Fruit fly (Drosophila melanogaster) whole organism, embryonic: Measurements from ENCODE around the gene ihog.

ENCODE experiments used
- Asciz ChIP-seq: fragments of 200-800 bp; sonication (Bioruptor generic); optimal IDR thresholded peaks from 2 replicates; lab custom pipeline; 2017; ENCODE audit warnings: missing biosample characterization, mild to moderate bottlenecking, missing genetic modification characterization, missing genetic modification reagents
- BtbVII ChIP-seq: fragments of 200-800 bp; sonication (Bioruptor generic); optimal IDR thresholded peaks from 3 replicates; lab custom pipeline; 2017; ENCODE audit warnings: missing biosample characterization, mild to moderate bottlenecking, missing genetic modification characterization
- Bteb2 ChIP-seq: fragments of 200-800 bp; sonication (Bioruptor generic); optimal IDR thresholded peaks from 2 replicates; lab custom pipeline; 2016; ENCODE audit warnings: missing biosample characterization, missing genetic modification characterization
- CG10654 ChIP-seq: fragments of 200-800 bp; sonication (Bioruptor generic); optimal IDR thresholded peaks from 2 replicates; lab custom pipeline; 2016; ENCODE audit warnings: missing biosample characterization, missing genetic modification characterization
- CG11696 ChIP-seq: fragments of 200-800 bp; sonication (Bioruptor generic); IDR thresholded peaks from 2 replicates; pipeline ENCODE4 v1.3.6; 2022; ENCODE audit warnings: missing biosample characterization, missing genetic modification characterization
- CG12155 ChIP-seq: fragments of 200-800 bp; sonication (Bioruptor generic); optimal IDR thresholded peaks from 3 replicates; lab custom pipeline; 2016; ENCODE audit warnings: missing biosample characterization, missing genetic modification characterization
- CG12744 ChIP-seq: fragments of 200-800 bp; sonication (Bioruptor generic); optimal IDR thresholded peaks from 2 replicates; lab custom pipeline; 2016; ENCODE audit warnings: missing biosample characterization, missing genetic modification characterization
- CG13424 ChIP-seq: fragments of 200-800 bp; sonication (Bioruptor generic); optimal IDR thresholded peaks from 2 replicates; lab custom pipeline; 2019; ENCODE audit warnings: missing biosample characterization, mild to moderate bottlenecking, missing genetic modification characterization, moderate library complexity
- CG14965 ChIP-seq: fragments of 200-800 bp; sonication (Bioruptor generic); optimal IDR thresholded peaks from 2 replicates; lab custom pipeline; 2016; ENCODE audit warnings: missing biosample characterization, missing genetic modification characterization, borderline replicate concordance
- CG15073 ChIP-seq: fragments of 200-800 bp; sonication (Bioruptor generic); optimal IDR thresholded peaks from 2 replicates; lab custom pipeline; 2016; ENCODE audit warnings: missing biosample characterization, missing genetic modification characterization
- CG16779 ChIP-seq: fragments of 200-800 bp; sonication (Bioruptor generic); IDR thresholded peaks from 2 replicates; pipeline ENCODE4 v1.3.6; 2022; ENCODE audit warnings: missing biosample characterization, missing genetic modification characterization
- CG17186 ChIP-seq: fragments of 200-800 bp; sonication (Bioruptor generic); optimal IDR thresholded peaks from 3 replicates; lab custom pipeline; 2017; ENCODE audit warnings: missing biosample characterization, missing genetic modification reagents, missing genetic modification characterization
- CG17612 ChIP-seq: fragments of 200-800 bp; sonication (Bioruptor generic); IDR thresholded peaks from 2 replicates; pipeline ENCODE4 v1.3.6; 2022; ENCODE audit warnings: missing biosample characterization, missing genetic modification characterization
- CG17829 ChIP-seq: fragments of 200-800 bp; optimal IDR thresholded peaks from 2 replicates; lab custom pipeline; 2019; ENCODE audit warnings: missing biosample characterization, mild to moderate bottlenecking, missing genetic modification characterization, moderate library complexity
- CG2712 ChIP-seq: fragments of 200-800 bp; optimal IDR thresholded peaks from 3 replicates; lab custom pipeline; 2019; ENCODE audit warnings: missing biosample characterization, mild to moderate bottlenecking, missing genetic modification characterization, moderate library complexity
- CG31365 ChIP-seq: fragments of 200-800 bp; sonication (Bioruptor generic); optimal IDR thresholded peaks from 2 replicates; lab custom pipeline; 2018; ENCODE audit warnings: missing biosample characterization, mild to moderate bottlenecking, missing genetic modification characterization
- CG33213 ChIP-seq: fragments of 200-800 bp; sonication (Bioruptor generic); optimal IDR thresholded peaks from 3 replicates; lab custom pipeline; 2016; ENCODE audit warnings: missing biosample characterization, missing genetic modification characterization
- CG4424 ChIP-seq: fragments of 200-800 bp; sonication (Bioruptor generic); optimal IDR thresholded peaks from 3 replicates; lab custom pipeline; 2016; ENCODE audit warnings: missing biosample characterization, missing genetic modification characterization
- CG4707 ChIP-seq: fragments of 200-800 bp; sonication (Bioruptor generic); optimal IDR thresholded peaks from 2 replicates; lab custom pipeline; 2018; ENCODE audit warnings: missing biosample characterization, mild to moderate bottlenecking, missing genetic modification characterization, moderate library complexity
- CG5180 ChIP-seq: fragments of 200-800 bp; sonication (Bioruptor generic); optimal IDR thresholded peaks from 3 replicates; lab custom pipeline; 2017; ENCODE audit warnings: missing biosample characterization, missing genetic modification characterization, mild to moderate bottlenecking, moderate library complexity, missing genetic modification reagents
- CG6654 ChIP-seq: fragments of 200-800 bp; sonication (Bioruptor generic); optimal IDR thresholded peaks from 2 replicates; lab custom pipeline; 2017; ENCODE audit warnings: missing biosample characterization, mild to moderate bottlenecking, missing genetic modification characterization
- CG6683 ChIP-seq: fragments of 200-800 bp; sonication (Bioruptor generic); optimal IDR thresholded peaks from 2 replicates; lab custom pipeline; 2017; ENCODE audit warnings: missing biosample characterization, mild to moderate bottlenecking, missing genetic modification characterization, missing genetic modification reagents
- CG7372 ChIP-seq: fragments of 200-800 bp; sonication (Bioruptor generic); IDR thresholded peaks from 2 replicates; pipeline ENCODE4 v1.3.6; 2022; ENCODE audit warnings: missing biosample characterization, missing genetic modification characterization
- CG7928 ChIP-seq: fragments of 200-800 bp; sonication (Bioruptor generic); optimal IDR thresholded peaks from 2 replicates; lab custom pipeline; 2017; ENCODE audit warnings: missing biosample characterization, mild to moderate bottlenecking, missing genetic modification characterization
- CG7963 ChIP-seq: fragments of 200-800 bp; sonication (Bioruptor generic); IDR thresholded peaks from 3 replicates; pipeline ENCODE4 v1.3.6; 2022; ENCODE audit warnings: missing biosample characterization, missing genetic modification characterization; ENCODE audit not compliant: partially characterized antibody
- CoRest ChIP-seq: fragments of 200-800 bp; sonication (Bioruptor generic); optimal IDR thresholded peaks from 3 replicates; lab custom pipeline; 2018; ENCODE audit warnings: missing biosample characterization, mild to moderate bottlenecking, missing genetic modification characterization, moderate library complexity
- Dll ChIP-seq: fragments of 200-800 bp; sonication (Bioruptor generic); IDR thresholded peaks from 4 replicates; pipeline ENCODE4 v1.3.6; 2022; ENCODE audit warnings: missing biosample characterization, missing genetic modification characterization; ENCODE audit not compliant: partially characterized antibody
- Fer2 ChIP-seq: fragments of 200-800 bp; sonication (Bioruptor generic); optimal IDR thresholded peaks from 2 replicates; lab custom pipeline; 2018; ENCODE audit warnings: missing biosample characterization, mild to moderate bottlenecking, missing genetic modification characterization, moderate library complexity
- HLH3B ChIP-seq: fragments of 200-800 bp; sonication (Bioruptor generic); IDR thresholded peaks from 2 replicates; pipeline ENCODE4 v1.3.6; 2022; ENCODE audit warnings: missing biosample characterization, missing genetic modification characterization
- Hmr ChIP-seq: fragments of 200-800 bp; sonication (Bioruptor generic); optimal IDR thresholded peaks from 3 replicates; lab custom pipeline; 2017; ENCODE audit warnings: mild to moderate bottlenecking, missing biosample characterization, missing genetic modification reagents, missing genetic modification characterization
- Nf-YB ChIP-seq: fragments of 200-800 bp; sonication (Bioruptor generic); optimal IDR thresholded peaks from 3 replicates; lab custom pipeline; 2019; ENCODE audit warnings: missing biosample characterization, mild to moderate bottlenecking, missing genetic modification characterization, moderate library complexity
- Oaz ChIP-seq: fragments of 200-800 bp; sonication (Bioruptor generic); IDR thresholded peaks from 2 replicates; pipeline ENCODE4 v1.3.6; 2022; ENCODE audit warnings: missing biosample characterization, missing genetic modification characterization
- Xbp1 ChIP-seq: fragments of 200-800 bp; sonication (Bioruptor generic); optimal IDR thresholded peaks from 3 replicates; lab custom pipeline; 2016; ENCODE audit warnings: missing biosample characterization, mild to moderate bottlenecking, missing genetic modification characterization
- amos ChIP-seq: fragments of 200-800 bp; sonication (Bioruptor generic); IDR thresholded peaks from 2 replicates; pipeline ENCODE4 v1.3.6; 2022; ENCODE audit warnings: missing biosample characterization, missing genetic modification characterization; ENCODE audit not compliant: partially characterized antibody
- bowl ChIP-seq: fragments of 200-800 bp; sonication (Bioruptor generic); IDR thresholded peaks from 2 replicates; pipeline ENCODE4 v1.3.6; 2022; ENCODE audit warnings: missing biosample characterization, missing genetic modification characterization
- cas ChIP-seq: fragments of 200-800 bp; sonication (Bioruptor generic); IDR thresholded peaks from 2 replicates; pipeline ENCODE4 v1.3.6; 2022; ENCODE audit warnings: missing biosample characterization, missing genetic modification characterization
- fd64A ChIP-seq: fragments of 200-800 bp; sonication (Bioruptor generic); optimal IDR thresholded peaks from 3 replicates; lab custom pipeline; 2018; ENCODE audit warnings: missing biosample characterization, mild to moderate bottlenecking, missing genetic modification characterization
- gce ChIP-seq: fragments of 200-800 bp; sonication (Bioruptor generic); IDR thresholded peaks from 3 replicates; pipeline ENCODE4 v1.3.6; 2022; ENCODE audit warnings: missing biosample characterization, missing genetic modification characterization
- gsb-n ChIP-seq: fragments of 200-800 bp; sonication (Bioruptor generic); optimal IDR thresholded peaks from 3 replicates; lab custom pipeline; 2018; ENCODE audit warnings: missing biosample characterization, mild to moderate bottlenecking, missing genetic modification characterization
- jumu ChIP-seq: fragments of 200-800 bp; sonication (Bioruptor generic); optimal IDR thresholded peaks from 3 replicates; lab custom pipeline; 2016; ENCODE audit warnings: missing biosample characterization, missing genetic modification characterization
- lilli ChIP-seq: fragments of 200-800 bp; sonication (Bioruptor generic); optimal IDR thresholded peaks from 3 replicates; lab custom pipeline; 2016; ENCODE audit warnings: missing biosample characterization, missing genetic modification characterization
- mld ChIP-seq: fragments of 200-800 bp; sonication (Bioruptor generic); IDR thresholded peaks from 3 replicates; pipeline ENCODE4 v1.3.6; 2022; ENCODE audit warnings: missing biosample characterization, missing genetic modification characterization; ENCODE audit not compliant: partially characterized antibody
- org-1 ChIP-seq: fragments of 200-800 bp; sonication (Bioruptor generic); optimal IDR thresholded peaks from 2 replicates; lab custom pipeline; 2017; ENCODE audit warnings: missing biosample characterization, missing genetic modification characterization
- otp ChIP-seq: fragments of 200-800 bp; sonication (Bioruptor generic); IDR thresholded peaks from 3 replicates; pipeline ENCODE4, ENCODE4 v1.3.6; 2022; ENCODE audit warnings: missing biosample characterization, missing genetic modification characterization
- peb ChIP-seq: fragments of 200-800 bp; sonication (Bioruptor generic); IDR thresholded peaks from 2 replicates; pipeline ENCODE4 v1.3.6; 2022; ENCODE audit warnings: missing biosample characterization, missing genetic modification characterization
- shn ChIP-seq: fragments of 200-800 bp; sonication (Bioruptor generic); optimal IDR thresholded peaks from 3 replicates; lab custom pipeline; 2016; ENCODE audit warnings: missing biosample characterization, missing genetic modification characterization
- sob ChIP-seq: fragments of 200-800 bp; sonication (Bioruptor generic); IDR thresholded peaks from 2 replicates; pipeline ENCODE4 v1.3.6; 2022; ENCODE audit warnings: missing biosample characterization, missing genetic modification characterization
- vfl ChIP-seq: fragments of 200-800 bp; sonication (Bioruptor generic); optimal IDR thresholded peaks from 2 replicates; lab custom pipeline; 2016; ENCODE audit warnings: missing biosample characterization, missing genetic modification characterization
- vvl ChIP-seq: fragments of 200-800 bp; sonication (Bioruptor generic); IDR thresholded peaks from 2 replicates; pipeline ENCODE4 v1.3.6; 2022; ENCODE audit warnings: missing biosample characterization, missing genetic modification characterization

Gene ihog

DNA sequence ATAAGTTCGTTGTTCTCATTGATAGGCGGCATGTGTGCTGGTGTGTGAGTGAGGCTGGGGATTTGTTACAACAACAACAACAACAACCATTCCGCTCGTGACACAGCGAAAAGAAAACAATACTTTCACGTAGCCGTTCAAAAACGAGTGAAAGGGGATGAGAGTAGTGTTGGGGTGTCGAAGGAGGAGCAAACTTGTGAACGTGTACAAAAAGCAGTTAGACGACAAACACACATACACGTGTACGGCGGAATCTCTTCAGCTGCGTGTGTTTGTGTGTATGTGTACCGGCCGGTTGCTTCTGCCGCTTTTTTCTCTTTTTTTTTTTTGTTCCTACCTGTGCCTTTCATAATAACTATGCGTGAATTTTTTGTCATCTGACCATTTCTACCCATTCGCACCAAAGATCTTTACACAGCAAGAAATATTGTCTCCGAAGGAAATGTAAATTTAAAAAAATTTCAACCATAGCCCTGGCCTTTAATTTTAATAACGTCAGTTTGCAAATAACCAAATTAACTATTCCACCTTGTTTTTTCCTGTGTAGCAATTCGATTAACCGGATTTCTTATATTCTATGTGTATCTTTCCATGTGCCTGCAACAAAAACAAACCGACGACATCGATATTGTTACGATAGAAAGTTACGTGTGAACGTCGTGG is 26.4 kb downstream of the ihog start (continued):
- no peak for TF ChIP-seq Nf-YB (GFP tag; lab: Kevin White, UChicago)
- peak; percentile 65 for TF ChIP-seq CG13424 (tag; lab: Kevin White, UChicago)
- TF ChIP-seq Hmr (GFP tag; lab: Kevin White, UChicago) = no peak
- TF ChIP-seq CG14965 (GFP tag; lab: Kevin White, UChicago) = no peak
- peak; percentile 58 for TF ChIP-seq jumu (GFP tag; lab: Kevin White, UChicago)
- peak; percentile 48 for TF ChIP-seq org-1 (GFP tag; lab: Kevin White, UChicago)
- peak; percentile 63 for TF ChIP-seq gsb-n (tag; lab: Kevin White, UChicago)
- TF ChIP-seq otp (GFP tag; lab: Robert Waterston, UW) = no peak; the same call in 2 of the 3 replicates
- TF ChIP-seq CG12155 (GFP tag; lab: Kevin White, UChicago) = peak; percentile 52
- TF ChIP-seq CoRest = no peak
- TF ChIP-seq CG7963 (GFP tag; lab: Robert Waterston, UW) = no peak
- no peak for TF ChIP-seq Dll (GFP tag; lab: Robert Waterston, UW)
- TF ChIP-seq CG2712 (tag; lab: Kevin White, UChicago) = peak; percentile 78
- peak; percentile 81; the same call in 1 of the 2 replicates for TF ChIP-seq HLH3B (GFP tag; lab: Robert Waterston, UW)
- no peak for TF ChIP-seq fd64A
- peak; percentile 76 for TF ChIP-seq Xbp1
- peak; percentile 58 for TF ChIP-seq CG12744 (GFP tag; lab: Kevin White, UChicago)
- TF ChIP-seq CG16779 (GFP tag; lab: Robert Waterston, UW) = peak; percentile 76
- TF ChIP-seq vvl (GFP tag; lab: Robert Waterston, UW) = peak; percentile 88; the same call in 1 of the 2 replicates
- TF ChIP-seq CG4707 (GFP tag; lab: Kevin White, UChicago) = no peak
- TF ChIP-seq CG17186 (GFP tag; lab: Kevin White, UChicago) = no peak
- peak; percentile 54 for TF ChIP-seq CG31365 (tag; lab: Kevin White, UChicago)
- peak; percentile 10 for TF ChIP-seq Fer2
- TF ChIP-seq Asciz = peak; percentile 78
- peak; percentile 74 for TF ChIP-seq CG4424
- TF ChIP-seq CG11696 (GFP tag; lab: Robert Waterston, UW) = peak; percentile 59; the same call in 1 of the 2 replicates
- no peak for TF ChIP-seq mld (GFP tag; lab: Robert Waterston, UW)
- TF ChIP-seq CG33213 (GFP tag; lab: Kevin White, UChicago) = peak; percentile 42
- no peak for TF ChIP-seq CG6683
- TF ChIP-seq gce (GFP tag; lab: Robert Waterston, UW) = no peak
- TF ChIP-seq bowl (GFP tag; lab: Robert Waterston, UW) = peak; percentile 43; the same call in 1 of the 2 replicates
- peak; percentile 8 for TF ChIP-seq CG15073 (GFP tag; lab: Kevin White, UChicago)
- peak; percentile 45 for TF ChIP-seq vfl (GFP tag; lab: Kevin White, UChicago)
- TF ChIP-seq CG10654 = peak; percentile 59
- peak; percentile 68 for TF ChIP-seq shn (GFP tag; lab: Kevin White, UChicago)
- TF ChIP-seq CG7928 (GFP tag; lab: Kevin White, UChicago) = no peak
- TF ChIP-seq CG5180 = no peak
- TF ChIP-seq cas = no peak
- TF ChIP-seq sob = peak; percentile 74; the same call in 1 of the 2 replicates
- peak; percentile 74 for TF ChIP-seq CG17829 (tag; lab: Kevin White, UChicago)
- TF ChIP-seq amos (GFP tag; lab: Robert Waterston, UW) = no peak
- peak; percentile 30 for TF ChIP-seq CG6654
- TF ChIP-seq CG7372 (GFP tag; lab: Robert Waterston, UW) = peak; percentile 24; the same call in 1 of the 2 replicates
- TF ChIP-seq Oaz (GFP tag; lab: Robert Waterston, UW) = no peak; the same call in 1 of the 2 replicates
- TF ChIP-seq BtbVII (GFP tag; lab: Kevin White, UChicago) = no peak
- no peak for TF ChIP-seq CG17612 (GFP tag; lab: Robert Waterston, UW)
- TF ChIP-seq Bteb2 (GFP tag; lab: Kevin White, UChicago) = peak; percentile 32
- TF ChIP-seq peb = peak; percentile 45; the same call in 1 of the 2 replicates
- peak; percentile 71 for TF ChIP-seq lilli (GFP tag; lab: Kevin White, UChicago)
